Worm (Caenorhabditis elegans): ENCODE data around the gene nhr-54.

DNA sequence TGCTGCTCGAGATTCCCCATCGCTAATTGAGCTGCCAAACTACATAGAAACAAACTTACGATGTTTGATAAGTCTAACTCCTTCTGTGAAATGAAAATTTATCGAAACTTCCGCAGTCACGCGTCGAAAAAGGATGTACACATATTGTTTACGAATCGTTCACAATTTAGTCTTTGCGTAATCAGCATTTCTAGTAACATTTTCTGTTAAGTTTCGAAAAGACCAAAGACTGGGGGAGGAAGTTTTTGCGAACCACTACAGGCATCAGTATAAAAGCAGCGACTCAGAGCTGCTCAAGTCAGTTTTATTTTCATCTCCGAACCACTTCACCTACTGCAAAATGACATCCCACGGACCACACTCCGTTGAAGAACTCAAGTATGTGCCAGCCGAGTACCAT is 17.6 kb downstream of the nhr-54 start, which contains the start of gene sqst-4:
- TF ChIP-seq pqm-1 (tag; optimal IDR thresholded peaks at IDR 0.05) (no peak), ama-1 (optimal IDR thresholded peaks at IDR 0.05) (no peak), pag-3 (tag; optimal IDR thresholded peaks at IDR 0.05; ENCODE audit: borderline replicate concordance) (no peak), pax-1 (tag; optimal IDR thresholded peaks at IDR 0.05) (no peak), ceh-45 (GFP tag; IDR thresholded peaks at IDR 0.05) (no peak), fkh-10 (GFP tag; optimal IDR thresholded peaks at IDR 0.05) (no peak), tbx-7 (tag; optimal IDR thresholded peaks at IDR 0.05) (no peak), unc-3 (GFP tag; conservative IDR thresholded peaks at IDR 0.05) (no peak), unc-3 (tag; optimal IDR thresholded peaks at IDR 0.05) (no peak), sdc-2 (tag; optimal IDR thresholded peaks at IDR 0.05) (no peak), tbx-2 (tag; optimal IDR thresholded peaks at IDR 0.05) (no peak)

Measured in whole organism, late embryonic.